Worm (Caenorhabditis elegans): ENCODE data around the gene fbxa-102.

DNA sequence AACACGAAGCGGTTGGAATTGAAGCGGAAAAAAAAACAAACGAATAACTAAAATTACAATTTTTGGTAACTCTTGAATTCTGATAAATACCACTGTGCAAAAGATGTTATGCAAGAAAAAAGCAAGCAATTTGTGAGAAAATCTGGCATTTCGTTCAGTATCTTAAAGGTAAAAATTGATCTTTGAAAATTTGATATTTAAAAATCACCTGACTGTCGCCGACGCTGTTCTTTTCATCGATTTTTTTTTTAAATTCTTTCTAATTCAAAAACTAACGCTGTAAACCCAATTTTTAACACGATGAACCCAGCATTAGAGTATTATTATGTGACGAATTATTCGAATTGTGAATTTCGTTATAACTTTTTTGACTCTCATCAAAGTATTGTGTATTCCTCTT is 19.9 kb downstream of the fbxa-102 start, which contains the start of gene srh-123:
- TF ChIP-seq ceh-27 (GFP tag; optimal IDR thresholded peaks at IDR 0.05) (no peak), lin-54 (GFP tag; optimal IDR thresholded peaks at IDR 0.05) (no peak), mel-28 (tag; optimal IDR thresholded peaks at IDR 0.05; ENCODE audit: borderline replicate concordance) (no peak), attf-5 (GFP tag; optimal IDR thresholded peaks at IDR 0.05) (no peak), xnd-1 (tag; optimal IDR thresholded peaks at IDR 0.05) (no peak), ets-4 (GFP tag; optimal IDR thresholded peaks at IDR 0.05) (no peak), mxl-1 (tag; optimal IDR thresholded peaks at IDR 0.05) (no peak), B0035.1 (tag; optimal IDR thresholded peaks at IDR 0.05) (no peak), nhr-179 (tag; optimal IDR thresholded peaks at IDR 0.05) (no peak)

Data from whole organism, young adult.